Worm (Caenorhabditis elegans) whole organism, L4 larva: ENCODE measurements around the gene K10H10.4.

ENCODE experiments used
- D1046.2 ChIP-seq: fragments of 200-800 bp; sonication (Bioruptor generic); IDR thresholded peaks from 2 replicates; pipeline ENCODE4 v1.3.6; 2022; ENCODE audit warnings: missing genetic modification characterization, missing compliant biosample characterization
- F10B5.3 ChIP-seq: sonication (generic microtip); optimal IDR thresholded peaks from 2 replicates; lab custom pipeline; 2016; ENCODE audit warnings: mild to moderate bottlenecking, missing genetic modification characterization, missing compliant biosample characterization
- F26F4.8 ChIP-seq: fragments of 200-800 bp; sonication (Bioruptor generic); conservative IDR thresholded peaks from 2 replicates; pipeline ENCODE4 v1.3.6; 2022; ENCODE audit warnings: missing genetic modification characterization, missing compliant biosample characterization
- T20F7.1 ChIP-seq: fragments of 200-800 bp; sonication (Bioruptor generic); optimal IDR thresholded peaks from 2 replicates; lab custom pipeline; 2018; ENCODE audit warnings: mild to moderate bottlenecking, missing genetic modification characterization, missing compliant biosample characterization
- T26A8.4 ChIP-seq: fragments of 200-800 bp; sonication (Bioruptor generic); IDR thresholded peaks from 2 replicates; pipeline ENCODE4 v1.3.6; 2022; ENCODE audit warnings: missing genetic modification characterization, missing compliant biosample characterization
- Y48G9A.11 ChIP-seq: fragments of 200-800 bp; sonication (Bioruptor generic); IDR thresholded peaks from 2 replicates; pipeline ENCODE4 v1.3.6; 2022; ENCODE audit warnings: missing genetic modification reagents, missing genetic modification characterization, missing compliant biosample characterization
- Y75B8A.6 ChIP-seq: fragments of 200-800 bp; sonication (Bioruptor generic); IDR thresholded peaks from 2 replicates; pipeline ENCODE4 v1.3.6; 2022; ENCODE audit warnings: missing genetic modification reagents, missing genetic modification characterization, missing compliant biosample characterization
- ZK546.5 ChIP-seq, 2 experiments: sonication (generic microtip); optimal IDR thresholded peaks; 2 replicates each; lab custom pipeline; 2017; ENCODE audit warnings: missing biosample characterization in 2 of 2, missing genetic modification characterization in 2 of 2
- aha-1 ChIP-seq: fragments of 150-350 bp; peaks from one replicate; lab custom pipeline; 2014; ENCODE audit warnings: missing biosample characterization, missing genetic modification characterization
- arid-1 ChIP-seq: fragments of 200-800 bp; sonication (Bioruptor generic); conservative IDR thresholded peaks from 2 replicates; pipeline ENCODE4 v1.3.6; 2022; ENCODE audit warnings: missing genetic modification reagents, missing genetic modification characterization, missing compliant biosample characterization
- cey-2 ChIP-seq: sonication (generic microtip); optimal IDR thresholded peaks from 3 replicates; lab custom pipeline; 2017; ENCODE audit warnings: missing genetic modification characterization, mild to moderate bottlenecking, missing compliant biosample characterization, antibody characterized with exemption, borderline replicate concordance; ENCODE audit not compliant: insufficient read depth
- ctbp-1 ChIP-seq: fragments of 200-800 bp; sonication (Bioruptor generic); IDR thresholded peaks from 2 replicates; pipeline ENCODE4 v1.3.6; 2022; ENCODE audit warnings: missing genetic modification reagents, missing genetic modification characterization, missing compliant biosample characterization
- daf-12 ChIP-seq: fragments of 150-350 bp; optimal IDR thresholded peaks from 2 replicates; lab custom pipeline; 2014; ENCODE audit warnings: missing biosample characterization, missing genetic modification reagents, missing genetic modification characterization
- daf-16 ChIP-seq, 3 experiments: sonication (generic microtip); optimal IDR thresholded peaks; 2 replicates each; lab custom pipeline; 2016 to 2017; ENCODE audit warnings: missing genetic modification characterization in 3 of 3, missing genetic modification reagents in 3 of 3, mild to moderate bottlenecking in 2 of 3, missing compliant biosample characterization in 2 of 3, missing biosample characterization in 1 of 3, moderate library complexity in 1 of 3
- daf-8 ChIP-seq: fragments of 200-800 bp; sonication (Bioruptor generic); IDR thresholded peaks from 2 replicates; pipeline ENCODE4 v1.3.6; 2022; ENCODE audit warnings: missing genetic modification characterization, missing compliant biosample characterization
- duxl-1 ChIP-seq: sonication (generic microtip); optimal IDR thresholded peaks from 2 replicates; lab custom pipeline; 2016; ENCODE audit warnings: mild to moderate bottlenecking, missing genetic modification characterization, moderate library complexity, missing compliant biosample characterization; ENCODE audit not compliant: poor library complexity
- fkh-10 ChIP-seq: fragments of 150-350 bp; optimal IDR thresholded peaks from 2 replicates; lab custom pipeline; 2014; ENCODE audit warnings: missing biosample characterization, missing genetic modification reagents, missing genetic modification characterization
- hif-1 ChIP-seq, 2 experiments: sonication (generic microtip); optimal IDR thresholded peaks; 2 replicates each; lab custom pipeline; 2016 to 2017; ENCODE audit warnings: missing compliant biosample characterization in 2 of 2, missing genetic modification characterization in 2 of 2, missing genetic modification reagents in 2 of 2, missing genotype in 2 of 2, mild to moderate bottlenecking in 1 of 2
- hlh-30 ChIP-seq: sonication (generic microtip); optimal IDR thresholded peaks from 2 replicates; lab custom pipeline; 2017; ENCODE audit warnings: antibody characterized with exemption, mild to moderate bottlenecking, missing genetic modification characterization, missing compliant biosample characterization; ENCODE audit not compliant: insufficient read depth
- jun-1 ChIP-seq: fragments of 150-350 bp; optimal IDR thresholded peaks from 2 replicates; lab custom pipeline; 2014; ENCODE audit warnings: missing biosample characterization, missing genetic modification reagents, missing genetic modification characterization
- lin-13 ChIP-seq: fragments of 150-350 bp; optimal IDR thresholded peaks from 2 replicates; lab custom pipeline; 2014; ENCODE audit warnings: missing biosample characterization, missing genetic modification reagents, missing genetic modification characterization
- lin-39 ChIP-seq: fragments of 150-350 bp; optimal IDR thresholded peaks from 2 replicates; lab custom pipeline; 2014; ENCODE audit warnings: missing biosample characterization, missing genetic modification reagents, missing genetic modification characterization
- mdt-29 ChIP-seq: fragments of 200-800 bp; sonication (Bioruptor generic); IDR thresholded peaks from 2 replicates; pipeline ENCODE4 v1.3.6; 2022; ENCODE audit warnings: missing genetic modification reagents, missing genetic modification characterization, missing compliant biosample characterization
- mep-1 ChIP-seq: fragments of 150-350 bp; sonication (generic microtip); optimal IDR thresholded peaks from 3 replicates; lab custom pipeline; 2014; ENCODE audit warnings: missing biosample characterization, missing genetic modification characterization
- nhr-102 ChIP-seq: sonication (generic microtip); optimal IDR thresholded peaks from 2 replicates; lab custom pipeline; 2016; ENCODE audit warnings: mild to moderate bottlenecking, missing genetic modification characterization, moderate library complexity, missing compliant biosample characterization
- nhr-25 ChIP-seq: sonication (generic microtip); optimal IDR thresholded peaks from 2 replicates; lab custom pipeline; 2017; ENCODE audit warnings: missing genetic modification characterization, mild to moderate bottlenecking, missing compliant biosample characterization, antibody characterized with exemption, moderate library complexity, borderline replicate concordance; ENCODE audit not compliant: insufficient read depth
- nhr-28 ChIP-seq: fragments of 150-350 bp; optimal IDR thresholded peaks from 2 replicates; lab custom pipeline; 2014; ENCODE audit warnings: missing biosample characterization, missing genetic modification characterization
- nhr-6 ChIP-seq: fragments of 150-350 bp; optimal IDR thresholded peaks from 2 replicates; lab custom pipeline; 2014; ENCODE audit warnings: missing biosample characterization, missing genetic modification characterization
- nhr-76 ChIP-seq: fragments of 150-350 bp; optimal IDR thresholded peaks from 2 replicates; lab custom pipeline; 2014; ENCODE audit warnings: missing biosample characterization, missing genetic modification characterization
- nhr-77 ChIP-seq: fragments of 150-350 bp; optimal IDR thresholded peaks from 2 replicates; lab custom pipeline; 2014; ENCODE audit warnings: missing biosample characterization, missing genetic modification characterization
- pqm-1 ChIP-seq: sonication (generic microtip); optimal IDR thresholded peaks from 2 replicates; lab custom pipeline; 2017; ENCODE audit warnings: missing biosample characterization, missing genetic modification characterization
- saeg-2 ChIP-seq: fragments of 200-800 bp; sonication (Bioruptor generic); IDR thresholded peaks from 2 replicates; pipeline ENCODE4 v1.3.6; 2022; ENCODE audit warnings: missing genetic modification reagents, missing genetic modification characterization, missing compliant biosample characterization
- sdz-12 ChIP-seq: fragments of 200-800 bp; sonication (Bioruptor generic); optimal IDR thresholded peaks from 2 replicates; lab custom pipeline; 2018; ENCODE audit warnings: mild to moderate bottlenecking, missing genetic modification characterization, missing compliant biosample characterization
- skn-1 ChIP-seq: fragments of 150-350 bp; optimal IDR thresholded peaks from 2 replicates; lab custom pipeline; 2014; ENCODE audit warnings: missing biosample characterization, missing genetic modification characterization
- snpc-1.2 ChIP-seq: fragments of 200-800 bp; sonication (Bioruptor generic); IDR thresholded peaks from 2 replicates; pipeline ENCODE4 v1.3.6; 2022; ENCODE audit warnings: missing genetic modification reagents, missing genetic modification characterization, missing compliant biosample characterization
- tag-97 ChIP-seq: fragments of 200-800 bp; sonication (Bioruptor generic); IDR thresholded peaks from 2 replicates; pipeline ENCODE4 v1.3.6; 2022; ENCODE audit warnings: missing genetic modification characterization, missing compliant biosample characterization
- unc-39 ChIP-seq: sonication (generic microtip); optimal IDR thresholded peaks from 2 replicates; lab custom pipeline; 2017; ENCODE audit warnings: missing biosample characterization, missing genetic modification characterization
- vab-7 ChIP-seq: fragments of 200-800 bp; sonication (Bioruptor generic); IDR thresholded peaks from 2 replicates; pipeline ENCODE4 v1.3.6; 2022; ENCODE audit warnings: missing genetic modification reagents, missing genetic modification characterization, missing compliant biosample characterization
- zip-11 ChIP-seq: fragments of 200-800 bp; sonication (Bioruptor generic); IDR thresholded peaks from 2 replicates; pipeline ENCODE4 v1.3.6; 2022; ENCODE audit warnings: missing genetic modification characterization, missing compliant biosample characterization
- zip-2 ChIP-seq: fragments of 150-350 bp; optimal IDR thresholded peaks from 2 replicates; lab custom pipeline; 2014; ENCODE audit warnings: missing biosample characterization, missing genetic modification characterization

The K10H10.4 gene

DNA sequence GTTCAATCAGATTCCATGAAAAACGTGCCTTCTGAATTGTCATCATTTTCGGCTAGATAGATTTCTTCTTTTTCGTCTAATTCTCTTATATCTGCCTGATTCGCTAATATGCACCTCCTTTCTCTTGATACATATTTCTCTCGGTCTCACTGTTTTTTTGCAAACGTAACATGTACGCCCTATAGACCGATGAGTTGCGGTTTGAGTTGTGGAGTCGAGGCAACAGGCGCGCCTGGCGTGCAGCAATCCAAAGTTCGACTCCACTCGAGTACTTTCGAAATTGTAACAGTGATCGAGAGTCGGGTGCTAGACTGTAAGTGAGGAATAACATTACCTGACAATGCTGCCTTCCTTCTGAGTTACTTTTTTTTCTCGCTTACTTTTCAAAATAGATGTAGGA is 3.4 kb upstream of the K10H10.4 start (continued):
- TF ChIP-seq Y75B8A.6 (peak; percentile 44; the same call in 1 of the 2 replicates), nhr-76 (tag; lab: Kevin White, UChicago) (no peak), cey-2 (peak; percentile 26), aha-1 (tag; lab: Kevin White, UChicago) (peak; percentile 99), mdt-29 (GFP tag; lab: Robert Waterston, UW) (peak; percentile 77; the same call in 1 of the 2 replicates), jun-1 (tag; lab: Kevin White, UChicago) (no peak), vab-7 (GFP tag; lab: Robert Waterston, UW) (peak; percentile 91), arid-1 (GFP tag; lab: Robert Waterston, UW) (peak; percentile 87), nhr-6 (tag; lab: Kevin White, UChicago) (peak; percentile 75), pqm-1 (tag; lab: Kevin White, UChicago) (peak; percentile 32), D1046.2 (GFP tag; lab: Robert Waterston, UW) (peak; percentile 87), zip-2 (tag; lab: Kevin White, UChicago) (peak; percentile 41), saeg-2 (GFP tag; lab: Robert Waterston, UW) (0 out of 2 replicates have a peak, but pooled peaks have one; percentile 67), nhr-77 (tag; lab: Kevin White, UChicago) (peak; percentile 96), lin-39 (tag; lab: Kevin White, UChicago) (no peak), ctbp-1 (GFP tag; lab: Robert Waterston, UW) (peak; percentile 76), mep-1 (peak; percentile 83), Y48G9A.11 (peak; percentile 81), T20F7.1 (GFP tag; lab: Kevin White, UChicago) (peak; percentile 74), sdz-12 (peak; percentile 59), lin-13 (GFP tag; lab: Kevin White, UChicago) (peak; percentile 46), F26F4.8 (GFP tag; lab: Robert Waterston, UW) (peak; percentile 94), ZK546.5 (tag; optimal IDR thresholded peaks at IDR 0.05; lab: Kevin White, UChicago) (no peak), zip-11 (GFP tag; lab: Robert Waterston, UW) (0 out of 2 replicates have a peak, but pooled peaks have one; percentile 37), daf-16 (GFP tag; optimal IDR thresholded peaks at IDR 0.05; lab: Kevin White, UChicago) (peak; percentile 60 to 92), daf-16 (tag; optimal IDR thresholded peaks at IDR 0.05; lab: Kevin White, UChicago) (peak; percentile 77), T26A8.4 (GFP tag; lab: Robert Waterston, UW) (peak; percentile 88), skn-1 (tag; lab: Kevin White, UChicago) (no peak)

ce11 chrII:14497848-14498247 is 2.4 kb upstream of the K10H10.4 start, which contains the start of gene dhs-8:
dhs-8 (plus strand) TSS chrII:14498026.
- TF ChIP-seq F26F4.8 (GFP tag; lab: Robert Waterston, UW) (no peak), jun-1 (tag; lab: Kevin White, UChicago) (no peak), nhr-102 (tag; lab: Kevin White, UChicago) (no peak), unc-39 (no peak), mep-1 (no peak), sdz-12 (no peak), hlh-30 (peak; percentile 9), nhr-6 (tag; lab: Kevin White, UChicago) (no peak), aha-1 (tag; lab: Kevin White, UChicago) (peak; percentile 48), snpc-1.2 (GFP tag; lab: Robert Waterston, UW) (no peak), skn-1 (tag; lab: Kevin White, UChicago) (no peak), duxl-1 (tag; lab: Kevin White, UChicago) (no peak), daf-8 (no peak), nhr-28 (peak; percentile 99), hif-1 (tag; optimal IDR thresholded peaks at IDR 0.05; lab: Kevin White, UChicago) (no peak), tag-97 (GFP tag; lab: Robert Waterston, UW) (no peak), T26A8.4 (GFP tag; lab: Robert Waterston, UW) (no peak), nhr-25 (tag; lab: Kevin White, UChicago) (no peak), pqm-1 (tag; lab: Kevin White, UChicago) (no peak), daf-12 (tag; lab: Kevin White, UChicago) (no peak), Y48G9A.11 (no peak), fkh-10 (GFP tag; lab: Kevin White, UChicago) (no peak), daf-16 (GFP tag; optimal IDR thresholded peaks at IDR 0.05; lab: Kevin White, UChicago) (no peak), daf-16 (tag; optimal IDR thresholded peaks at IDR 0.05; lab: Kevin White, UChicago) (no peak), F10B5.3 (tag; lab: Kevin White, UChicago) (no peak)
